Worm (Caenorhabditis elegans) whole organism, early embryonic: Measurements from ENCODE around the gene F35C5.3.

Source experiments
- B0310.2 ChIP-seq: sonication (generic microtip); optimal IDR thresholded peaks from 2 replicates; lab custom pipeline; 2016; ENCODE audit warnings: mild to moderate bottlenecking, missing genetic modification characterization, missing compliant biosample characterization
- F13C5.2 ChIP-seq: sonication (generic microtip); optimal IDR thresholded peaks from 2 replicates; lab custom pipeline; 2017; ENCODE audit warnings: mild to moderate bottlenecking, missing genetic modification characterization, inconsistent platforms, missing compliant biosample characterization
- aly-1 ChIP-seq: sonication (generic microtip); optimal IDR thresholded peaks from 2 replicates; lab custom pipeline; 2016; ENCODE audit warnings: missing genetic modification characterization, missing compliant biosample characterization
- ama-1 ChIP-seq: fragments of 150-350 bp; optimal IDR thresholded peaks from 2 replicates; lab custom pipeline; 2014
- ceh-13 ChIP-seq: fragments of 200-800 bp; sonication (Bioruptor generic); optimal IDR thresholded peaks from 2 replicates; lab custom pipeline; 2018; ENCODE audit warnings: mild to moderate bottlenecking, missing genetic modification characterization, missing compliant biosample characterization
- ceh-36 ChIP-seq: sonication (generic microtip); optimal IDR thresholded peaks from 2 replicates; lab custom pipeline; 2016; ENCODE audit warnings: missing genetic modification characterization, inconsistent platforms, missing compliant biosample characterization
- ets-7 ChIP-seq: sonication (generic microtip); optimal IDR thresholded peaks from 2 replicates; lab custom pipeline; 2016; ENCODE audit warnings: missing genotype, missing genetic modification characterization, missing compliant biosample characterization
- flt-1 ChIP-seq: fragments of 200-800 bp; sonication (Bioruptor generic); IDR thresholded peaks from 2 replicates; pipeline ENCODE4 v1.3.6; 2022; ENCODE audit warnings: missing genetic modification characterization, missing compliant biosample characterization
- hmbx-1 ChIP-seq: sonication (generic microtip); optimal IDR thresholded peaks from 2 replicates; lab custom pipeline; 2016; ENCODE audit warnings: mild to moderate bottlenecking, missing genetic modification characterization, missing compliant biosample characterization
- hmg-4 ChIP-seq: fragments of 200-800 bp; sonication (Bioruptor generic); optimal IDR thresholded peaks from 2 replicates; lab custom pipeline; 2018; ENCODE audit warnings: mild to moderate bottlenecking, missing genetic modification characterization, missing compliant biosample characterization
- hnd-1 ChIP-seq: sonication (generic microtip); optimal IDR thresholded peaks from 2 replicates; lab custom pipeline; 2016; ENCODE audit warnings: missing genetic modification characterization, missing compliant biosample characterization
- pes-1 ChIP-seq: fragments of 200-800 bp; sonication (Bioruptor generic); IDR thresholded peaks from 2 replicates; pipeline ENCODE4 v1.3.6; 2022; ENCODE audit warnings: missing genetic modification reagents, missing genetic modification characterization, missing compliant biosample characterization
- scrt-1 ChIP-seq: fragments of 200-800 bp; sonication (Bioruptor generic); IDR thresholded peaks from 2 replicates; pipeline ENCODE4 v1.3.6; 2022; ENCODE audit warnings: missing genetic modification characterization, missing compliant biosample characterization
- sea-1 ChIP-seq: fragments of 200-800 bp; sonication (Bioruptor generic); conservative IDR thresholded peaks from 2 replicates; pipeline ENCODE4 v1.3.6; 2022; ENCODE audit warnings: missing genetic modification characterization, missing compliant biosample characterization
- tbx-11 ChIP-seq: fragments of 200-800 bp; sonication (Bioruptor generic); IDR thresholded peaks from 2 replicates; pipeline ENCODE4 v1.3.6; 2022; ENCODE audit warnings: missing genetic modification characterization, missing compliant biosample characterization
- tbx-37 ChIP-seq: fragments of 200-800 bp; sonication (Bioruptor generic); conservative IDR thresholded peaks from 2 replicates; pipeline ENCODE4 v1.3.6; 2022; ENCODE audit warnings: missing genetic modification reagents, missing genetic modification characterization, missing compliant biosample characterization
- tra-4 ChIP-seq: sonication (generic microtip); optimal IDR thresholded peaks from 2 replicates; lab custom pipeline; 2017; ENCODE audit warnings: missing genetic modification characterization, missing compliant biosample characterization

Gene F35C5.3

ce11 chrII:12878071-12878668, 10.4 kb upstream of the F35C5.3 start, which contains the start of gene gsy-1:
Gene gsy-1 (minus strand): TSS chrII:12878121.
- TF ChIP-seq scrt-1 (GFP tag; lab: Robert Waterston, UW) (no peak), sea-1 (GFP tag; lab: Robert Waterston, UW) (no peak), hmbx-1 (tag; lab: Kevin White, UChicago) (no peak), hmg-4 (no peak), pes-1 (no peak), hnd-1 (tag; lab: Kevin White, UChicago) (no peak), tbx-11 (no peak), B0310.2 (tag; lab: Kevin White, UChicago) (no peak), tbx-37 (GFP tag; lab: Robert Waterston, UW) (no peak), F13C5.2 (tag; lab: Kevin White, UChicago) (no peak), ets-7 (tag; lab: Kevin White, UChicago) (no peak), ceh-13 (GFP tag; lab: Kevin White, UChicago) (no peak), ama-1 (no peak), tra-4 (no peak), ceh-36 (tag; lab: Kevin White, UChicago) (no peak)

ce11 chrII:12878697-12879096, 9.9 kb upstream of the F35C5.3 start:
- TF ChIP-seq tbx-11: no peak
- no peak for TF ChIP-seq aly-1
- TF ChIP-seq hmbx-1 (tag; lab: Kevin White, UChicago): no peak
- no peak for TF ChIP-seq ama-1
- TF ChIP-seq tbx-37 (GFP tag; lab: Robert Waterston, UW): no peak
- no peak for TF ChIP-seq F13C5.2 (tag; lab: Kevin White, UChicago)
- no peak for TF ChIP-seq hnd-1 (tag; lab: Kevin White, UChicago)
- TF ChIP-seq B0310.2 (tag; lab: Kevin White, UChicago): no peak
- no peak for TF ChIP-seq pes-1
- no peak for TF ChIP-seq ceh-13 (GFP tag; lab: Kevin White, UChicago)
- TF ChIP-seq flt-1: no peak
- TF ChIP-seq ceh-36 (tag; lab: Kevin White, UChicago): no peak
- TF ChIP-seq sea-1 (GFP tag; lab: Robert Waterston, UW): no peak

DNA sequence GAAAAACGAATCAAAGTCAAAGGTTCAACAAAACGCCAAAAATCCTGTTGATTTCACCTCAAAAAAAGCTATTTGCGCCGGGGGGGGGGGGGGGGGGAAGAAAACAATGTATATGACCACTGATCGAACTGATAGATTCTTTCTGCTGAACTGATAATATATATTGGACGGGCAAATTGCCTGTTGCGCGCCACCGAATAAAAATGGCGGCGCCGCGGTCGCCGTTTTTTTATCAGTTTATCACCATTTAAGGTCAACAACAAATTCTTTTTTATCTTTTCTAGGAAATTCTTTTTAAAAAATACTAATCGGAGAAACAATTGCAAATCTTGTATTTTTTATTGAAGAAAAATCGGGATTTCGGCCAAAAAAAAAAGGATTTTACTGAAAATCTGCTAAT, 8.8 kb upstream of the F35C5.3 start:
- TF ChIP-seq pes-1: no peak
- no peak for TF ChIP-seq hnd-1 (tag; lab: Kevin White, UChicago)
- TF ChIP-seq ama-1: no peak
- TF ChIP-seq tbx-37 (GFP tag; lab: Robert Waterston, UW): no peak

DNA sequence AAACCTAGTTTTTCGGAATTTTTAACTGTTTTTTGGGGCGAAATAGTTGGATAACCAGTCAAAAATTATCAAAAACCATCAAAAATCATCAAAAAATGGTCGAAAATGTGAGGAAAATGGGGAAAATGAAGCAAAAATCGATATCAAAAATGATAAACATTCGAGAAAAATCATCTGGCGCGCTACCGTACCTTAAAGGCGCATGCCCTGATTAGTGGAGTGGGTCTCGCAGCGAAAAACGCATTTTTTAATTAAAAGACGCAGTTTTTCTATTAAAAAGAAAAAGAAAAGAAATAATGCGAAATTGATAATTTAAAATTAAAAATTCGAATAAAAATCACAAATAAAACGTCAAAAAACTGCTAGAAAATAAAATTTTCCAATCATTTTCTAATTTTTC, 8.2 kb upstream of the F35C5.3 start, which contains the start of gene F35C5.1:
Gene F35C5.1 (plus strand): TSS at position 399 of the 400 bp plus-strand sequence.
- TF ChIP-seq sea-1 (GFP tag; lab: Robert Waterston, UW): no peak
- TF ChIP-seq F13C5.2 (tag; lab: Kevin White, UChicago): no peak
- no peak for TF ChIP-seq hmg-4
- no peak for TF ChIP-seq ama-1
- TF ChIP-seq flt-1: no peak
- no peak for TF ChIP-seq aly-1
- no peak for TF ChIP-seq B0310.2 (tag; lab: Kevin White, UChicago)
- no peak for TF ChIP-seq ceh-36 (tag; lab: Kevin White, UChicago)
- TF ChIP-seq scrt-1 (GFP tag; lab: Robert Waterston, UW): no peak
- no peak for TF ChIP-seq ets-7 (tag; lab: Kevin White, UChicago)
- TF ChIP-seq hnd-1 (tag; lab: Kevin White, UChicago): no peak
- TF ChIP-seq tbx-37 (GFP tag; lab: Robert Waterston, UW): no peak

DNA sequence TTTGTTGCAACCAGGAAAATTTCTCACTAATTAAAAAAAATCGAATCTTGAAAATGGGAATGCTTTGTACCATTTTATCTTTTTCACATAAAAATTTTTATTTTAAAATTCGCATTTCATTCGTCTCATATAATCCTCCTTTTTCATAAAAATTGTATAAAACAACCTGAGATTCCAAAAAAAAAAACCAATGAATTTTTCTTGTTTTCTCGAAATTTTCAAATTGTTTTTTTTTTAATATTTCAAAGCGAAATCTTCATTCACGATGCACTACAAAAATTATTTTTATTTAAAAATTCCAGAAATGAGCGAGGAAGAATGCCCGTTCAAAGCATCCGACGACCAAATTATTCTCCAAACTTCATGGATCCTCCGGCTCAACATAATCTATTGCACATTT, 3.6 kb upstream of the F35C5.3 start, which contains the start of gene sra-14:
Gene sra-14 (plus strand): TSS at position 301 of the 400 bp plus-strand sequence.
- TF ChIP-seq B0310.2 (tag; lab: Kevin White, UChicago) (no peak), tbx-11 (no peak), hnd-1 (tag; lab: Kevin White, UChicago) (no peak), pes-1 (no peak), sea-1 (GFP tag; lab: Robert Waterston, UW) (no peak), ama-1 (no peak), tbx-37 (GFP tag; lab: Robert Waterston, UW) (no peak), flt-1 (no peak), ceh-13 (GFP tag; lab: Kevin White, UChicago) (no peak), hmbx-1 (tag; lab: Kevin White, UChicago) (no peak), ets-7 (tag; lab: Kevin White, UChicago) (no peak), ceh-36 (tag; lab: Kevin White, UChicago) (no peak), hmg-4 (no peak), tra-4 (no peak), scrt-1 (GFP tag; lab: Robert Waterston, UW) (no peak), aly-1 (no peak), F13C5.2 (tag; lab: Kevin White, UChicago) (no peak)

- TF ChIP-seq ets-7 (tag; lab: Kevin White, UChicago): no peak
- TF ChIP-seq scrt-1 (GFP tag; lab: Robert Waterston, UW): no peak
- TF ChIP-seq F13C5.2 (tag; lab: Kevin White, UChicago): no peak
- TF ChIP-seq tbx-11: no peak
- TF ChIP-seq pes-1: no peak
- TF ChIP-seq flt-1: no peak
- no peak for TF ChIP-seq tra-4
- no peak for TF ChIP-seq ceh-36 (tag; lab: Kevin White, UChicago)
Measured at ce11 chrII:12892407-12892806, 3.8 kb downstream of the F35C5.3 start.

ce11 chrII:12895078-12895670, 6.6 kb downstream of the F35C5.3 start, which contains the start of the genes clec-62 and clec-63:
Gene clec-62 (minus strand): TSS chrII:12895128.
Gene clec-63 (plus strand): TSS chrII:12895638.
- no peak for TF ChIP-seq tra-4
- no peak for TF ChIP-seq tbx-11
- TF ChIP-seq B0310.2 (tag; lab: Kevin White, UChicago): no peak
- TF ChIP-seq ceh-36 (tag; lab: Kevin White, UChicago): no peak
- TF ChIP-seq pes-1: no peak
- TF ChIP-seq hmbx-1 (tag; lab: Kevin White, UChicago): no peak
- no peak for TF ChIP-seq flt-1
